Worm (Caenorhabditis elegans) whole organism, L1 larva: Measurements from ENCODE around the gene pho-5.
A peak's percentile ranks its signal among the peaks of the same experiment; 100 is the strongest.

Experiments
- Y116A8C.19 ChIP-seq: sonication (generic microtip); optimal IDR thresholded peaks from 2 replicates; lab custom pipeline; 2016; ENCODE audit warnings: missing compliant biosample characterization, missing genetic modification characterization, borderline replicate concordance
- aha-1 ChIP-seq: fragments of 150-350 bp; optimal IDR thresholded peaks from 2 replicates; lab custom pipeline; 2014; ENCODE audit warnings: missing biosample characterization, missing genetic modification characterization
- alr-1 ChIP-seq: fragments of 200-800 bp; sonication (Bioruptor generic); optimal IDR thresholded peaks from 2 replicates; lab custom pipeline; 2018; ENCODE audit warnings: borderline replicate concordance, mild to moderate bottlenecking, missing genetic modification characterization, missing compliant biosample characterization
- aly-2 ChIP-seq: fragments of 150-350 bp; optimal IDR thresholded peaks from 2 replicates; lab custom pipeline; 2014; ENCODE audit warnings: missing biosample characterization, missing genetic modification characterization
- ceh-63 ChIP-seq: fragments of 200-800 bp; sonication (Bioruptor generic); optimal IDR thresholded peaks from 2 replicates; lab custom pipeline; 2018; ENCODE audit warnings: mild to moderate bottlenecking, missing genetic modification characterization, missing compliant biosample characterization
- ceh-8 ChIP-seq: fragments of 200-800 bp; sonication (Bioruptor generic); optimal IDR thresholded peaks from 2 replicates; lab custom pipeline; 2018; ENCODE audit warnings: mild to moderate bottlenecking, missing genetic modification characterization, moderate library complexity, missing compliant biosample characterization
- ceh-88 ChIP-seq: fragments of 200-800 bp; sonication (Bioruptor generic); IDR thresholded peaks from 2 replicates; pipeline ENCODE4 v1.3.6; 2022; ENCODE audit warnings: missing genetic modification characterization, missing compliant biosample characterization
- ces-1 ChIP-seq: fragments of 150-350 bp; optimal IDR thresholded peaks from 2 replicates; lab custom pipeline; 2014; ENCODE audit warnings: missing biosample characterization, missing genetic modification reagents, missing genetic modification characterization
- efl-1 ChIP-seq, 4 experiments: fragments of 150-350 bp; optimal IDR thresholded peaks in 3 of 4; peaks in 1 of 4; 1 replicate in 1 of 4; 2 replicates in 3 of 4; lab custom pipeline; 2014; ENCODE audit warnings: missing biosample characterization in 2 of 4, missing genetic modification characterization in 2 of 4, missing genetic modification reagents in 2 of 4
- egl-13 ChIP-seq: sonication (generic microtip); optimal IDR thresholded peaks from 2 replicates; lab custom pipeline; 2016; ENCODE audit warnings: missing genotype, missing genetic modification reagents, missing genetic modification characterization, missing compliant biosample characterization
- egl-27 ChIP-seq, 2 experiments: fragments of 150-350 bp in 1 of 2; sonication (generic microtip); optimal IDR thresholded peaks; 3 replicates each; lab custom pipeline; 2017 to 2018; ENCODE audit warnings: missing biosample characterization in 2 of 2, missing genetic modification characterization in 2 of 2, missing genetic modification reagents in 2 of 2
- elt-2 ChIP-seq: sonication (generic microtip); optimal IDR thresholded peaks from 2 replicates; lab custom pipeline; 2016; ENCODE audit warnings: missing genetic modification characterization, mild to moderate bottlenecking, inconsistent platforms, missing compliant biosample characterization, missing genetic modification reagents
- ets-5 ChIP-seq: fragments of 200-800 bp; sonication (Bioruptor generic); IDR thresholded peaks from 2 replicates; pipeline ENCODE4 v1.3.6; 2022; ENCODE audit warnings: missing genetic modification characterization, missing compliant biosample characterization
- fkh-8 ChIP-seq: sonication (generic microtip); optimal IDR thresholded peaks from 2 replicates; lab custom pipeline; 2016; ENCODE audit warnings: mild to moderate bottlenecking, missing genetic modification characterization, missing compliant biosample characterization
- fos-1 ChIP-seq: fragments of 150-350 bp; optimal IDR thresholded peaks from 2 replicates; lab custom pipeline; 2014; ENCODE audit warnings: missing biosample characterization, missing genetic modification characterization
- grh-1 ChIP-seq: fragments of 200-800 bp; sonication (Bioruptor generic); IDR thresholded peaks from 2 replicates; pipeline ENCODE4 v1.3.6; 2022; ENCODE audit warnings: missing genetic modification reagents, missing genetic modification characterization, missing compliant biosample characterization
- hlh-4 ChIP-seq: sonication (generic microtip); optimal IDR thresholded peaks from 2 replicates; lab custom pipeline; 2016; ENCODE audit warnings: mild to moderate bottlenecking, missing genetic modification characterization, missing compliant biosample characterization
- hpl-2 ChIP-seq: fragments of 150-350 bp; optimal IDR thresholded peaks from 2 replicates; lab custom pipeline; 2014; ENCODE audit warnings: missing biosample characterization, missing genetic modification reagents, missing genetic modification characterization
- irx-1 ChIP-seq: sonication (generic microtip); optimal IDR thresholded peaks from 2 replicates; lab custom pipeline; 2016; ENCODE audit warnings: missing genetic modification characterization, missing compliant biosample characterization
- isw-1 ChIP-seq: fragments of 200-800 bp; sonication (Bioruptor generic); IDR thresholded peaks from 2 replicates; pipeline ENCODE4 v1.3.6; 2022; ENCODE audit warnings: missing genetic modification characterization, missing compliant biosample characterization
- lin-13 ChIP-seq: fragments of 150-350 bp; optimal IDR thresholded peaks from 2 replicates; lab custom pipeline; 2014; ENCODE audit warnings: missing biosample characterization, missing genetic modification reagents, missing genetic modification characterization
- lin-14 ChIP-seq: fragments of 200-800 bp; sonication (Bioruptor generic); optimal IDR thresholded peaks from 2 replicates; lab custom pipeline; 2018; ENCODE audit warnings: mild to moderate bottlenecking, missing genetic modification characterization, moderate library complexity, missing compliant biosample characterization
- lin-15B ChIP-seq: fragments of 150-350 bp; sonication (generic microtip); optimal IDR thresholded peaks from 3 replicates; lab custom pipeline; 2014; ENCODE audit warnings: missing biosample characterization, missing genetic modification characterization
- lin-35 ChIP-seq, 2 experiments: fragments of 150-350 bp; optimal IDR thresholded peaks; 2 replicates each; lab custom pipeline; 2014; ENCODE audit warnings: missing biosample characterization in 2 of 2, missing genetic modification characterization in 2 of 2, missing genetic modification reagents in 2 of 2
- lin-39 ChIP-seq: fragments of 150-350 bp; optimal IDR thresholded peaks from 2 replicates; lab custom pipeline; 2014; ENCODE audit warnings: missing biosample characterization, missing genetic modification reagents, missing genetic modification characterization
- lsy-2 ChIP-seq, 2 experiments: fragments of 150-350 bp; optimal IDR thresholded peaks; 2 replicates each; lab custom pipeline; 2014; ENCODE audit warnings: missing biosample characterization in 2 of 2, missing genetic modification characterization in 2 of 2
- mab-9 ChIP-seq: fragments of 200-800 bp; sonication (Bioruptor generic); IDR thresholded peaks from 2 replicates; pipeline ENCODE4 v1.3.6; 2022; ENCODE audit warnings: missing genetic modification reagents, missing genetic modification characterization, missing compliant biosample characterization
- mef-2 ChIP-seq: fragments of 150-350 bp; optimal IDR thresholded peaks from 2 replicates; lab custom pipeline; 2014; ENCODE audit warnings: missing biosample characterization, missing genetic modification characterization
- mep-1 ChIP-seq: fragments of 150-350 bp; optimal IDR thresholded peaks from 2 replicates; lab custom pipeline; 2014; ENCODE audit warnings: missing biosample characterization, missing genetic modification characterization
- nhr-11 ChIP-seq: fragments of 150-350 bp; optimal IDR thresholded peaks from 2 replicates; lab custom pipeline; 2014; ENCODE audit warnings: missing biosample characterization, missing genetic modification characterization
- nhr-19 ChIP-seq: fragments of 200-800 bp; sonication (Bioruptor generic); conservative IDR thresholded peaks from 2 replicates; pipeline ENCODE4 v1.3.6; 2022; ENCODE audit warnings: missing genetic modification characterization, missing compliant biosample characterization
- nhr-237 ChIP-seq: fragments of 150-350 bp; optimal IDR thresholded peaks from 2 replicates; lab custom pipeline; 2014; ENCODE audit warnings: missing biosample characterization, missing genetic modification characterization
- nhr-28 ChIP-seq: fragments of 150-350 bp; optimal IDR thresholded peaks from 2 replicates; lab custom pipeline; 2014; ENCODE audit warnings: missing biosample characterization, missing genetic modification characterization
- nhr-47 ChIP-seq: sonication (generic microtip); optimal IDR thresholded peaks from 2 replicates; lab custom pipeline; 2016; ENCODE audit warnings: mild to moderate bottlenecking, missing genetic modification characterization, moderate library complexity, missing compliant biosample characterization
- nhr-71 ChIP-seq: sonication (generic microtip); optimal IDR thresholded peaks from 2 replicates; lab custom pipeline; 2016; ENCODE audit warnings: mild to moderate bottlenecking, missing genetic modification characterization, moderate library complexity, missing compliant biosample characterization
- nhr-76 ChIP-seq: sonication (generic microtip); optimal IDR thresholded peaks from 2 replicates; lab custom pipeline; 2017; ENCODE audit warnings: missing biosample characterization, missing genetic modification characterization
- nhr-77 ChIP-seq: fragments of 150-350 bp; optimal IDR thresholded peaks from 2 replicates; lab custom pipeline; 2014; ENCODE audit warnings: missing biosample characterization, missing genetic modification characterization
- nhr-84 ChIP-seq: sonication (generic microtip); optimal IDR thresholded peaks from 2 replicates; lab custom pipeline; 2017; ENCODE audit warnings: missing biosample characterization, missing genetic modification characterization
- nhr-85 ChIP-seq: sonication (generic microtip); peaks from one replicate; lab custom pipeline; 2016; ENCODE audit warnings: missing genetic modification characterization, inconsistent platforms, missing compliant biosample characterization
- nhr-90 ChIP-seq: sonication (generic microtip); optimal IDR thresholded peaks from 2 replicates; lab custom pipeline; 2016; ENCODE audit warnings: mild to moderate bottlenecking, missing genetic modification characterization, missing compliant biosample characterization; ENCODE audit not compliant: poor library complexity
- pax-3 ChIP-seq: fragments of 200-800 bp; sonication (Bioruptor generic); optimal IDR thresholded peaks from 2 replicates; lab custom pipeline; 2018; ENCODE audit warnings: mild to moderate bottlenecking, missing genetic modification characterization, moderate library complexity, missing compliant biosample characterization
- pqm-1 ChIP-seq: sonication (generic microtip); optimal IDR thresholded peaks from 3 replicates; lab custom pipeline; 2017; ENCODE audit warnings: missing biosample characterization, missing genetic modification characterization
- rnt-1 ChIP-seq: sonication (generic microtip); optimal IDR thresholded peaks from 2 replicates; lab custom pipeline; 2016; ENCODE audit warnings: mild to moderate bottlenecking, missing genetic modification characterization, moderate library complexity, missing compliant biosample characterization
- snpc-4 ChIP-seq: fragments of 150-350 bp; optimal IDR thresholded peaks from 2 replicates; lab custom pipeline; 2014; ENCODE audit warnings: missing biosample characterization, missing genetic modification characterization
- sup-37 ChIP-seq: fragments of 200-800 bp; sonication (Bioruptor generic); optimal IDR thresholded peaks from 2 replicates; lab custom pipeline; 2018; ENCODE audit warnings: mild to moderate bottlenecking, missing genetic modification characterization, missing compliant biosample characterization
- swsn-7 ChIP-seq: sonication (generic microtip); optimal IDR thresholded peaks from 2 replicates; lab custom pipeline; 2016; ENCODE audit warnings: missing genetic modification characterization, missing compliant biosample characterization
- unc-130 ChIP-seq: fragments of 150-350 bp; optimal IDR thresholded peaks from 2 replicates; lab custom pipeline; 2017; ENCODE audit warnings: missing biosample characterization, missing genetic modification characterization, inconsistent platforms
- unc-62 ChIP-seq: fragments of 150-350 bp; optimal IDR thresholded peaks from 2 replicates; lab custom pipeline; 2014; ENCODE audit warnings: missing biosample characterization, missing genetic modification reagents, missing genetic modification characterization
- unc-86 ChIP-seq: sonication (generic microtip); optimal IDR thresholded peaks from 2 replicates; lab custom pipeline; 2016; ENCODE audit warnings: missing genetic modification characterization, missing compliant biosample characterization
- unc-98 ChIP-seq: fragments of 200-800 bp; sonication (Bioruptor generic); IDR thresholded peaks from 2 replicates; pipeline ENCODE4 v1.3.6; 2022; ENCODE audit warnings: missing genetic modification characterization, missing compliant biosample characterization
- vab-15 ChIP-seq: sonication (generic microtip); optimal IDR thresholded peaks from 2 replicates; lab custom pipeline; 2017; ENCODE audit warnings: missing genotype, mild to moderate bottlenecking, missing genetic modification characterization, missing compliant biosample characterization
- xbp-1 ChIP-seq: sonication (generic microtip); optimal IDR thresholded peaks from 2 replicates; lab custom pipeline; 2016; ENCODE audit warnings: missing genetic modification characterization, missing compliant biosample characterization
- zip-4 ChIP-seq: fragments of 200-800 bp; sonication (Bioruptor generic); optimal IDR thresholded peaks from 2 replicates; lab custom pipeline; 2018; ENCODE audit warnings: mild to moderate bottlenecking, missing genetic modification characterization, moderate library complexity, missing compliant biosample characterization
- ztf-4 ChIP-seq: fragments of 150-350 bp; optimal IDR thresholded peaks from 2 replicates; lab custom pipeline; 2014; ENCODE audit warnings: missing biosample characterization, missing genetic modification characterization

pho-5 gene

DNA sequence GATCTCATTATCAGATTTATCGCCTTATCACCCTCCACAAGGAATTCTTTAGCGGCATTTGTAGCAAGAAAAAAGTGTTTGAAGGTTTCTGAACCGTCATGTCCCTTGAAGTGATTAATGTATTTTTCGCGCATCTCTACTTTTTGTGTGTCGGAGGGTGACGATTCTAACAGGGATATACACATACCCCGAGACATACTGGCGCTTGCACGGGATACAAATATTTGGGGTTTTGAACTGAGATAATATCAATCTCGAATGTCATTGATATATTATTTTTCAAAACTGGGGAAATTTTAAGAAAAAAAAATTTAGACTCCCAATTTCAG, 19.9 kb upstream of the pho-5 start (continued):
- TF ChIP-seq nhr-77 (tag; lab: Kevin White, UChicago) (no peak), nhr-76 (tag; lab: Kevin White, UChicago) (no peak), hpl-2 (GFP tag; lab: Kevin White, UChicago) (no peak), lin-14 (peak; percentile 47), ces-1 (GFP tag; lab: Kevin White, UChicago) (no peak), nhr-237 (no peak), Y116A8C.19 (no peak), mef-2 (no peak), unc-130 (no peak), unc-86 (tag; lab: Kevin White, UChicago) (no peak), lin-15B (tag; lab: Kevin White, UChicago) (no peak), mep-1 (tag; lab: Kevin White, UChicago) (no peak), aha-1 (tag; lab: Kevin White, UChicago) (no peak), isw-1 (no peak), snpc-4 (no peak), alr-1 (tag; lab: Kevin White, UChicago) (no peak), rnt-1 (tag; lab: Kevin White, UChicago) (no peak), nhr-85 (peak; percentile 77), elt-2 (no peak), sup-37 (GFP tag; lab: Kevin White, UChicago) (no peak), egl-13 (no peak), unc-62 (GFP tag; lab: Kevin White, UChicago) (no peak), ceh-63 (no peak), lin-39 (no peak), lsy-2 (tag; optimal IDR thresholded peaks at IDR 0.05; lab: Kevin White, UChicago) (peak in 1 of 2 experiments; percentile 25), unc-98 (GFP tag; lab: Robert Waterston, UW) (no peak), fkh-8 (tag; lab: Kevin White, UChicago) (no peak), nhr-11 (tag; lab: Kevin White, UChicago) (no peak), nhr-47 (no peak), ztf-4 (tag; lab: Kevin White, UChicago) (no peak), ets-5 (GFP tag; lab: Robert Waterston, UW) (no peak), pax-3 (tag; lab: Kevin White, UChicago) (no peak), nhr-90 (tag; lab: Kevin White, UChicago) (peak; percentile 21), fos-1 (no peak), grh-1 (no peak), ceh-8 (GFP tag; lab: Kevin White, UChicago) (no peak), hlh-4 (tag; lab: Kevin White, UChicago) (no peak), nhr-71 (tag; lab: Kevin White, UChicago) (peak; percentile 40), ceh-88 (no peak), xbp-1 (tag; lab: Kevin White, UChicago) (no peak), egl-27 (tag; optimal IDR thresholded peaks at IDR 0.05; lab: Kevin White, UChicago) (no peak), pqm-1 (tag; lab: Kevin White, UChicago) (no peak), irx-1 (tag; lab: Kevin White, UChicago) (no peak), lin-35 (GFP tag; optimal IDR thresholded peaks at IDR 0.05; lab: Kevin White, UChicago) (peak in 1 of 2 experiments; percentile 19), swsn-7 (tag; lab: Kevin White, UChicago) (no peak), efl-1 (optimal IDR thresholded peaks at IDR 0.05; lab: Kevin White, UChicago) (no peak), efl-1 (GFP tag; optimal IDR thresholded peaks at IDR 0.05 in 1 of 2; lab: Kevin White, UChicago) (no peak), zip-4 (GFP tag; lab: Kevin White, UChicago) (no peak), nhr-19 (no peak; the same call in 1 of the 2 replicates), lin-13 (GFP tag; lab: Kevin White, UChicago) (no peak), nhr-84 (no peak), aly-2 (no peak), nhr-28 (tag; lab: Kevin White, UChicago) (no peak), mab-9 (no peak), vab-15 (no peak)
